Fruit fly (Drosophila melanogaster) whole organism, pupa: ENCODE results near the gene CG33511.
A peak's percentile ranks its signal among the peaks of the same experiment; 100 is the strongest.

Experiments
- CG10348 ChIP-seq: fragments of 200-800 bp; sonication (Bioruptor generic); IDR thresholded peaks from 2 replicates; pipeline ENCODE4 v1.3.6; 2022; ENCODE audit warnings: missing biosample characterization, missing genetic modification characterization
- CG12605 ChIP-seq: fragments of 200-800 bp; sonication (Bioruptor generic); IDR thresholded peaks from 2 replicates; pipeline ENCODE4 v1.3.6; 2022; ENCODE audit warnings: missing biosample characterization, missing genetic modification characterization
- CG13204 ChIP-seq: fragments of 200-800 bp; sonication (Bioruptor generic); optimal IDR thresholded peaks from 2 replicates; lab custom pipeline; 2018; ENCODE audit warnings: missing biosample characterization, mild to moderate bottlenecking, missing genetic modification characterization, moderate library complexity
- CG14655 ChIP-seq: fragments of 200-800 bp; sonication (Bioruptor generic); optimal IDR thresholded peaks from 3 replicates; lab custom pipeline; 2017; ENCODE audit warnings: mild to moderate bottlenecking, missing biosample characterization, missing genetic modification reagents, missing genetic modification characterization
- CG15710 ChIP-seq: fragments of 200-800 bp; sonication (Bioruptor generic); optimal IDR thresholded peaks from 2 replicates; lab custom pipeline; 2018; ENCODE audit warnings: missing biosample characterization, mild to moderate bottlenecking, missing genetic modification characterization, moderate library complexity
- CG17806 ChIP-seq: fragments of 200-800 bp; sonication (Bioruptor generic); optimal IDR thresholded peaks from 2 replicates; lab custom pipeline; 2018; ENCODE audit warnings: missing biosample characterization, mild to moderate bottlenecking, missing genetic modification characterization, moderate library complexity
- CG32121 ChIP-seq: fragments of 200-800 bp; sonication (Bioruptor generic); IDR thresholded peaks from 2 replicates; pipeline ENCODE4 v1.3.6; 2022; ENCODE audit warnings: missing biosample characterization, missing genetic modification characterization
- CG34367 ChIP-seq: fragments of 200-800 bp; sonication (Bioruptor generic); optimal IDR thresholded peaks from 2 replicates; lab custom pipeline; 2018; ENCODE audit warnings: missing biosample characterization, mild to moderate bottlenecking, missing genetic modification characterization
- CG4496 ChIP-seq: fragments of 200-800 bp; sonication (Bioruptor generic); IDR thresholded peaks from 3 replicates; pipeline ENCODE4 v1.3.6; 2022; ENCODE audit warnings: missing biosample characterization, missing genetic modification characterization
- CG8159 ChIP-seq: fragments of 200-800 bp; sonication (Bioruptor generic); optimal IDR thresholded peaks from 3 replicates; lab custom pipeline; 2018; ENCODE audit warnings: missing biosample characterization, mild to moderate bottlenecking, missing genetic modification characterization, moderate library complexity
- CG8301 ChIP-seq: fragments of 200-800 bp; sonication (Bioruptor generic); optimal IDR thresholded peaks from 2 replicates; lab custom pipeline; 2018; ENCODE audit warnings: missing biosample characterization, mild to moderate bottlenecking, missing genetic modification characterization
- CG9948 ChIP-seq: fragments of 200-800 bp; sonication (Bioruptor generic); optimal IDR thresholded peaks from 2 replicates; lab custom pipeline; 2018; ENCODE audit warnings: missing biosample characterization, mild to moderate bottlenecking, missing genetic modification characterization, moderate library complexity
- D1 ChIP-seq: fragments of 200-800 bp; sonication (Bioruptor generic); optimal IDR thresholded peaks from 2 replicates; lab custom pipeline; 2018; ENCODE audit warnings: missing biosample characterization, mild to moderate bottlenecking, missing genetic modification characterization, moderate library complexity
- EcR ChIP-seq: fragments of 200-800 bp; sonication (Bioruptor generic); optimal IDR thresholded peaks from 3 replicates; lab custom pipeline; 2019; ENCODE audit warnings: missing biosample characterization, missing genetic modification characterization, mild to moderate bottlenecking, moderate library complexity, missing genetic modification reagents
- Ets98B ChIP-seq: fragments of 200-800 bp; sonication (Bioruptor generic); IDR thresholded peaks from 2 replicates; pipeline ENCODE4 v1.3.6; 2022; ENCODE audit warnings: missing biosample characterization, missing genetic modification characterization
- Pif1A ChIP-seq: fragments of 200-800 bp; sonication (Bioruptor generic); optimal IDR thresholded peaks from 3 replicates; lab custom pipeline; 2016; ENCODE audit warnings: missing biosample characterization, missing genetic modification characterization
- Pif1B ChIP-seq: fragments of 200-800 bp; sonication (Bioruptor generic); optimal IDR thresholded peaks from 3 replicates; lab custom pipeline; 2016; ENCODE audit warnings: missing biosample characterization, missing genetic modification characterization
- Snoo ChIP-seq: fragments of 200-800 bp; sonication (Bioruptor generic); optimal IDR thresholded peaks from 3 replicates; lab custom pipeline; 2017; ENCODE audit warnings: missing biosample characterization, mild to moderate bottlenecking, missing genetic modification characterization, inconsistent platforms
- fd96Ca ChIP-seq: fragments of 200-800 bp; sonication (Bioruptor generic); IDR thresholded peaks from 3 replicates; pipeline ENCODE4 v1.3.6; 2022; ENCODE audit warnings: missing biosample characterization, missing genetic modification characterization
- gl ChIP-seq: fragments of 200-800 bp; sonication (Bioruptor generic); optimal IDR thresholded peaks from 2 replicates; lab custom pipeline; 2018; ENCODE audit warnings: missing biosample characterization, mild to moderate bottlenecking, missing genetic modification characterization
- rn ChIP-seq: fragments of 200-800 bp; sonication (Bioruptor generic); IDR thresholded peaks from 2 replicates; pipeline ENCODE4 v1.3.6; 2022; ENCODE audit warnings: missing biosample characterization, missing genetic modification characterization

CG33511 gene

DNA sequence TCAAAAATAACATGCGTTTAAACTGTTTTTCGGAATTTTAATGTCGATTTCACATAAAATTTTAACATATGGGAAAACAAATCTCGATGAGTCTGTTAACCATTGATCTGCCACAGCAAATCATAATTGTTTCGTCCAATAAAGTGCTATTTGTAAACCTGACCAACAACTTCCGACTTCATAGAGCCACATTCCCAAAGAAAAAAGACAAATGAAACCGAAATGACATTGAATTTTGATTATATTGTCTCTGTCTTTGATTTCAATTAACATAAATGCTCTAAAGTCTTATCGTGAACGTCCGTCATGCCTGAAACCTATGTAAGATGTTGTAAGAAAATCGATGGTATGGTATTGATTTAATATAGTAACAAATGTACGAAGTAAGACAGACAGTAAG lies 9.0 kb downstream of the CG33511 start:
- TF ChIP-seq Pif1A (no peak), CG4496 (no peak), CG8159 (tag; lab: Kevin White, UChicago) (no peak), rn (GFP tag; lab: Robert Waterston, UW) (no peak), EcR (GFP tag; lab: Kevin White, UChicago) (no peak), gl (tag; lab: Kevin White, UChicago) (no peak), D1 (tag; lab: Kevin White, UChicago) (no peak), CG34367 (tag; lab: Kevin White, UChicago) (no peak), fd96Ca (GFP tag; lab: Robert Waterston, UW) (no peak), CG15710 (tag; lab: Kevin White, UChicago) (no peak), CG14655 (GFP tag; lab: Kevin White, UChicago) (no peak), CG9948 (tag; lab: Kevin White, UChicago) (no peak), Ets98B (GFP tag; lab: Robert Waterston, UW) (no peak), Snoo (no peak), CG10348 (GFP tag; lab: Robert Waterston, UW) (no peak), CG32121 (GFP tag; lab: Robert Waterston, UW) (no peak), CG8301 (tag; lab: Kevin White, UChicago) (no peak), Pif1B (GFP tag; lab: Kevin White, UChicago) (no peak), CG17806 (tag; lab: Kevin White, UChicago) (no peak), CG13204 (GFP tag; lab: Kevin White, UChicago) (no peak)

DNA sequence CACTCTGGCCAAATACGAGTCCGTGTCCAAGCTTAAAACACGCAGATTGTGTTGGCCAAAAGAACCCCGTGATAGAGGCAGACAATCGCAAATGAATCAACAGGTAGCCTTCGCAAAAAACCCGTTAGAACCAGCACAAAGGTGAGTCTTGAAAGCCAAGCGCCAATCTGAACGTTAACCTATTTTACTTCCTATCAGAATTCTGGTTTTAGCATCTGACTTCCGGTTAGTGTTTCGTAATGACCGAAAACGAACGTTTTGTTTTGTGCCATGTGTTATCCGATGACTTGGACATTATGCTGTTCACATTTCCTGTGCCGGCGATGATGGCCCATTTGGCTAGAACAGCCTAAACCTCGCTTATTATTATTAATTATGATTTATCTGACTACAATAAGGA lies 9.9 kb downstream of the CG33511 start:
- TF ChIP-seq CG34367 (tag; lab: Kevin White, UChicago) = no peak
- TF ChIP-seq EcR (GFP tag; lab: Kevin White, UChicago) = no peak
- TF ChIP-seq CG13204 (GFP tag; lab: Kevin White, UChicago) = no peak
- TF ChIP-seq Pif1A = no peak
- TF ChIP-seq CG4496 = no peak
- TF ChIP-seq CG15710 (tag; lab: Kevin White, UChicago) = no peak
- no peak for TF ChIP-seq CG17806 (tag; lab: Kevin White, UChicago)
- TF ChIP-seq Pif1B (GFP tag; lab: Kevin White, UChicago) = no peak
- TF ChIP-seq fd96Ca (GFP tag; lab: Robert Waterston, UW) = no peak
- no peak for TF ChIP-seq CG10348 (GFP tag; lab: Robert Waterston, UW)
- TF ChIP-seq CG9948 (tag; lab: Kevin White, UChicago) = no peak
- no peak for TF ChIP-seq rn (GFP tag; lab: Robert Waterston, UW)
- TF ChIP-seq gl (tag; lab: Kevin White, UChicago) = no peak
- TF ChIP-seq D1 (tag; lab: Kevin White, UChicago) = no peak
- TF ChIP-seq CG32121 (GFP tag; lab: Robert Waterston, UW) = no peak
- TF ChIP-seq CG12605 (GFP tag; lab: Robert Waterston, UW) = no peak
- no peak for TF ChIP-seq CG8159 (tag; lab: Kevin White, UChicago)
- no peak for TF ChIP-seq Ets98B (GFP tag; lab: Robert Waterston, UW)

DNA sequence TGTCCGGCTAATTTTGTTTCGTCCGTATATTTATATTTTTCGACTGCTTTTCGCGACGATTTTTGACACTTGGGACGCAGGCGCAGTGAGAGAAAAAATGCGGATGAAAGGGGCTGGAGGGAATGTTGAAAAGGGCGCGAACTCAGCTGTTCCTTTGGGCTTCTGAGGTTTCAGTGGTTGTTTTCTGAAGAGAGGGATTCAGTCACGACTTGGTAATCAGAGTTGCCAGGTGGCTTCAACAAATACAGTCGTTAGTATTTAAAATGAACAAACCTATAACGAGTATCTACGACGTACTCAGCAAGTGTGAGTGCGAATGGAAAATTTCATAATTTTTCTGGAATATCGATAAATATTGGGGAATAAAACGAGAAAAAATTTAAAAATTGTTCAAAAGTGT lies 10.9 kb downstream of the CG33511 start, which contains the start of gene CG9265:
Gene CG9265 (minus strand): TSS at position 68 of the 400 bp plus-strand sequence.
- TF ChIP-seq CG32121 (GFP tag; lab: Robert Waterston, UW) (no peak), CG8159 (tag; lab: Kevin White, UChicago) (no peak), rn (GFP tag; lab: Robert Waterston, UW) (no peak), EcR (GFP tag; lab: Kevin White, UChicago) (no peak), CG14655 (GFP tag; lab: Kevin White, UChicago) (no peak)

DNA sequence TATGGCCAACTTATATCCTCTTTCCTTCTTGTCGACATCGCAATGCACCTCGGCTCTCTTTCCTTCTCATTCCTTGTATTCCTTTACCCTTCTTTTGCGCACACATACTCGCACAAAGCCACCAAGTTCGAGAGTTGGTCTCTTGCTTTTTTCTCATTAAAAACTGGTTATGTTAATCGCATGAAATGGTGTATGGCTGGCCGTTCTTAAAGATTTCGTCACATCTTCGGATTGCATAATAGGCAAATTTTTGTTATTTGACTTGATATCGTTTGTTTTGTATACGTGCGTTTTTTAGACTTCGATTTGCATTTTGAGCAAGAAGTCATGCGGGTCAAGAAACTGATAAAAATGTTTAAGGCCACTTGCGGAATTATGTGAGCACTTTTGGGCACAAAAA lies 11.5 kb downstream of the CG33511 start:
- TF ChIP-seq CG12605 (GFP tag; lab: Robert Waterston, UW) (no peak), Pif1A (no peak), CG32121 (GFP tag; lab: Robert Waterston, UW) (no peak), gl (tag; lab: Kevin White, UChicago) (no peak), CG15710 (tag; lab: Kevin White, UChicago) (no peak), Ets98B (GFP tag; lab: Robert Waterston, UW) (no peak), EcR (GFP tag; lab: Kevin White, UChicago) (peak; percentile 11)

DNA sequence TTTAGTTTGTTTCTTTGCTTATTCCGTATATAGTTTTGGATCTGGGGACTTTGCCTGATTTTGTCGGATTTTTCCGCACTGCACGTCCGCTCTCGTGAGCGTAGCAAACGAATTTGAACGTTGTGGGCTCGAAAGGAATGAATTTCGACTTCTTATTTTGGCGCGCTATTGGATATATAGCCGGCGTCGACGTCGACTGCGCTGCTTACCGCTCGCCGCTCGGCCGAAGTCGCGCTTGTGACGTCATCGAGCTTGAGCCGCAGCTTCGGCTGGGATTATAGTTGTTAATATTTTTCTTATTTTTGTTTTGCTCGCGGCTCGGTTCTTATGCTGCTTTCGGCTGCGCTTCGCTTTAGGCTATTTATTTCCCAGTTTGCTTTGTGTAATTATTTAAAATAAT lies 12.5 kb downstream of the CG33511 start:
- TF ChIP-seq CG15710 (tag; lab: Kevin White, UChicago) (no peak), fd96Ca (GFP tag; lab: Robert Waterston, UW) (no peak), Snoo (no peak), CG8159 (tag; lab: Kevin White, UChicago) (no peak), CG34367 (tag; lab: Kevin White, UChicago) (no peak), CG4496 (no peak), CG32121 (GFP tag; lab: Robert Waterston, UW) (no peak), CG17806 (tag; lab: Kevin White, UChicago) (no peak), CG8301 (tag; lab: Kevin White, UChicago) (no peak), EcR (GFP tag; lab: Kevin White, UChicago) (no peak), CG13204 (GFP tag; lab: Kevin White, UChicago) (no peak), Pif1B (GFP tag; lab: Kevin White, UChicago) (no peak), rn (GFP tag; lab: Robert Waterston, UW) (no peak), CG9948 (tag; lab: Kevin White, UChicago) (no peak)

DNA sequence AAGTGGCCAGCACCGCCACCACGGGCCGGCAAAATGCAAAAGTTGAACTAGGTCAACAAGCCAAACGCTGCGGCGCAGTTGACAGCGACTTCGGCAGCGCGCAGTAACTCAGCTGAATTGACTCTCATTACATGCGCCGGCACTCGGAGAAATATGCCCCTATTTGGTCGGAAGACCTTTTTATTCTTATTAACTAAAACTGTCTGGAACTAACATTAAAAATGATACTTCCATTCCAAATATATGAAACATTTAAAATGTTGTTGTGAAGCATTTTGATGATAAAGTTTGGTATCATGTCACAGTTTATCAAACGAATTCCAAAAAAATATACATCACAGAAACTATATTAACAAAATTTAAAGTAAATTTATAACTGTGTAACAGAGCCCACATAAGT lies 15.2 kb downstream of the CG33511 start:
- TF ChIP-seq Pif1B (GFP tag; lab: Kevin White, UChicago) (no peak), fd96Ca (GFP tag; lab: Robert Waterston, UW) (no peak), Snoo (no peak), CG8301 (tag; lab: Kevin White, UChicago) (peak; percentile 44), CG32121 (GFP tag; lab: Robert Waterston, UW) (no peak; the same call in none of the 2 replicates), rn (GFP tag; lab: Robert Waterston, UW) (no peak), CG12605 (GFP tag; lab: Robert Waterston, UW) (no peak), CG8159 (tag; lab: Kevin White, UChicago) (no peak), CG15710 (tag; lab: Kevin White, UChicago) (no peak), CG14655 (GFP tag; lab: Kevin White, UChicago) (no peak), Ets98B (GFP tag; lab: Robert Waterston, UW) (peak; percentile 35; the same call in 1 of the 2 replicates), CG9948 (tag; lab: Kevin White, UChicago) (no peak), CG4496 (peak; percentile 37; the same call in 1 of the 3 replicates), Pif1A (peak; percentile 10), CG34367 (tag; lab: Kevin White, UChicago) (no peak), CG17806 (tag; lab: Kevin White, UChicago) (no peak), CG10348 (GFP tag; lab: Robert Waterston, UW) (no peak), gl (tag; lab: Kevin White, UChicago) (no peak), D1 (tag; lab: Kevin White, UChicago) (no peak), CG13204 (GFP tag; lab: Kevin White, UChicago) (no peak), EcR (GFP tag; lab: Kevin White, UChicago) (no peak)
